Worm (Caenorhabditis elegans) whole organism, young adult: Measurements from ENCODE around the gene hpl-2.
A peak's percentile ranks its signal among the peaks of the same experiment; 100 is the strongest.

Experiments used
- B0035.1 ChIP-seq: sonication (generic microtip); optimal IDR thresholded peaks from 2 replicates; lab custom pipeline; 2016; ENCODE audit warnings: missing genetic modification characterization, mild to moderate bottlenecking, missing compliant biosample characterization, missing genotype, missing genetic modification reagents
- B0261.1 ChIP-seq: sonication (generic microtip); optimal IDR thresholded peaks from 2 replicates; lab custom pipeline; 2016; ENCODE audit warnings: mild to moderate bottlenecking, missing genetic modification characterization, moderate library complexity, missing compliant biosample characterization
- B0336.3 ChIP-seq: fragments of 200-800 bp; sonication (Bioruptor generic); IDR thresholded peaks from 2 replicates; pipeline ENCODE4 v1.3.6; 2022; ENCODE audit warnings: missing genetic modification characterization, missing compliant biosample characterization
- D2030.7 ChIP-seq: fragments of 200-800 bp; sonication (Bioruptor generic); IDR thresholded peaks from 2 replicates; pipeline ENCODE4 v1.3.6; 2022; ENCODE audit warnings: missing genetic modification reagents, missing genetic modification characterization, missing compliant biosample characterization
- F10E7.11 ChIP-seq: sonication (generic microtip); optimal IDR thresholded peaks from 2 replicates; lab custom pipeline; 2017; ENCODE audit warnings: mild to moderate bottlenecking, missing genetic modification characterization, moderate library complexity, missing compliant biosample characterization
- F23B12.7 ChIP-seq: sonication (generic microtip); optimal IDR thresholded peaks from 2 replicates; lab custom pipeline; 2017; ENCODE audit warnings: missing genetic modification characterization, mild to moderate bottlenecking, missing compliant biosample characterization, antibody characterized with exemption, moderate library complexity; ENCODE audit not compliant: insufficient read depth
- F33H1.4 ChIP-seq: fragments of 200-800 bp; sonication (Bioruptor generic); IDR thresholded peaks from 2 replicates; pipeline ENCODE4 v1.3.6; 2022; ENCODE audit warnings: missing genetic modification reagents, missing genetic modification characterization, missing compliant biosample characterization
- F55B11.4 ChIP-seq: sonication (generic microtip); optimal IDR thresholded peaks from 2 replicates; lab custom pipeline; 2016; ENCODE audit warnings: missing compliant biosample characterization, missing genetic modification characterization, borderline replicate concordance; ENCODE audit not compliant: insufficient read depth
- T07F8.4 ChIP-seq: sonication (generic microtip); optimal IDR thresholded peaks from 2 replicates; lab custom pipeline; 2016; ENCODE audit warnings: mild to moderate bottlenecking, missing genetic modification characterization, moderate library complexity, missing compliant biosample characterization
- Y53G8AR.9 ChIP-seq: fragments of 200-800 bp; sonication (Bioruptor generic); conservative IDR thresholded peaks from 2 replicates; pipeline ENCODE4 v1.3.6; 2022; ENCODE audit warnings: missing genetic modification reagents, missing genetic modification characterization, missing compliant biosample characterization
- Y56A3A.18 ChIP-seq: fragments of 200-800 bp; sonication (Bioruptor generic); IDR thresholded peaks from 2 replicates; pipeline ENCODE4 v1.3.6; 2022; ENCODE audit warnings: missing genetic modification reagents, missing genetic modification characterization, missing compliant biosample characterization
- Y67H2A.10 ChIP-seq: fragments of 200-800 bp; sonication (Bioruptor generic); conservative IDR thresholded peaks from 2 replicates; pipeline ENCODE4 v1.3.6; 2022; ENCODE audit warnings: missing genetic modification reagents, missing genetic modification characterization, missing compliant biosample characterization
- ZK185.1 ChIP-seq: sonication (generic microtip); optimal IDR thresholded peaks from 2 replicates; lab custom pipeline; 2016; ENCODE audit warnings: mild to moderate bottlenecking, missing genetic modification characterization, missing compliant biosample characterization; ENCODE audit not compliant: poor library complexity, severe bottlenecking
- akir-1 ChIP-seq: fragments of 200-800 bp; sonication (Bioruptor generic); optimal IDR thresholded peaks from 2 replicates; lab custom pipeline; 2018; ENCODE audit warnings: mild to moderate bottlenecking, missing genetic modification characterization, moderate library complexity, missing compliant biosample characterization
- ama-1 ChIP-seq, 3 experiments: fragments of 150-350 bp in 1 of 3; sonication (generic microtip) in 2 of 3; optimal IDR thresholded peaks; 2 replicates each; lab custom pipeline; 2014 to 2018; ENCODE audit warnings: missing biosample characterization in 2 of 3, missing genetic modification characterization in 2 of 3, missing genetic modification reagents in 2 of 3
- attf-5 ChIP-seq: fragments of 200-800 bp; sonication (Bioruptor generic); optimal IDR thresholded peaks from 2 replicates; lab custom pipeline; 2018; ENCODE audit warnings: mild to moderate bottlenecking, missing genetic modification characterization, missing compliant biosample characterization
- bed-1 ChIP-seq: fragments of 200-800 bp; sonication (Bioruptor generic); IDR thresholded peaks from 2 replicates; pipeline ENCODE4 v1.3.6; 2022; ENCODE audit warnings: missing genetic modification reagents, missing genetic modification characterization, missing compliant biosample characterization
- bed-2 ChIP-seq: fragments of 200-800 bp; sonication (Bioruptor generic); IDR thresholded peaks from 2 replicates; pipeline ENCODE4 v1.3.6; 2022; ENCODE audit warnings: missing genetic modification reagents, missing genetic modification characterization, missing compliant biosample characterization
- cebp-1 ChIP-seq, 2 experiments: fragments of 200-800 bp in 1 of 2; sonication (Bioruptor generic) in 1 of 2; sonication (generic microtip) in 1 of 2; IDR thresholded peaks in 1 of 2; optimal IDR thresholded peaks in 1 of 2; 2 replicates each; pipeline versions ENCODE4 v1.3.6 to Lab custom; 2017 to 2022; ENCODE audit warnings: missing compliant biosample characterization in 2 of 2, missing genetic modification characterization in 2 of 2, mild to moderate bottlenecking in 1 of 2, missing genetic modification reagents in 1 of 2, moderate library complexity in 1 of 2
- cebp-2 ChIP-seq: fragments of 200-800 bp; sonication (Bioruptor generic); IDR thresholded peaks from 2 replicates; pipeline ENCODE4 v1.3.6; 2022; ENCODE audit warnings: missing genetic modification characterization, missing compliant biosample characterization
- ceh-27 ChIP-seq: fragments of 200-800 bp; sonication (Bioruptor generic); optimal IDR thresholded peaks from 2 replicates; lab custom pipeline; 2018; ENCODE audit warnings: mild to moderate bottlenecking, missing genetic modification characterization, moderate library complexity, missing compliant biosample characterization
- ceh-58 ChIP-seq: fragments of 200-800 bp; sonication (Bioruptor generic); IDR thresholded peaks from 2 replicates; pipeline ENCODE4 v1.3.6; 2022; ENCODE audit warnings: missing genetic modification characterization, missing compliant biosample characterization
- dpff-1 ChIP-seq: sonication (generic microtip); optimal IDR thresholded peaks from 2 replicates; lab custom pipeline; 2017; ENCODE audit warnings: mild to moderate bottlenecking, missing genetic modification characterization, missing compliant biosample characterization
- egrh-3 ChIP-seq: fragments of 200-800 bp; sonication (Bioruptor generic); IDR thresholded peaks from 2 replicates; pipeline ENCODE4 v1.3.6; 2022; ENCODE audit warnings: missing genetic modification reagents, missing genetic modification characterization, missing compliant biosample characterization
- ekl-4 ChIP-seq: fragments of 200-800 bp; sonication (Bioruptor generic); IDR thresholded peaks from 2 replicates; pipeline ENCODE4 v1.3.6; 2022; ENCODE audit warnings: missing genetic modification reagents, missing genetic modification characterization, missing compliant biosample characterization
- gei-17 ChIP-seq: fragments of 200-800 bp; sonication (Bioruptor generic); optimal IDR thresholded peaks from 2 replicates; lab custom pipeline; 2018; ENCODE audit warnings: mild to moderate bottlenecking, missing genetic modification characterization, missing compliant biosample characterization
- hmg-20 ChIP-seq: fragments of 200-800 bp; sonication (Bioruptor generic); IDR thresholded peaks from 2 replicates; pipeline ENCODE4 v1.3.6; 2022; ENCODE audit warnings: missing genetic modification reagents, missing genetic modification characterization, missing compliant biosample characterization
- lag-1 ChIP-seq: fragments of 200-800 bp; sonication (Bioruptor generic); IDR thresholded peaks from 2 replicates; pipeline ENCODE4 v1.3.6; 2022; ENCODE audit warnings: missing genetic modification reagents, missing genetic modification characterization, missing compliant biosample characterization
- lin-35 ChIP-seq, 3 experiments: fragments of 150-350 bp in 2 of 3; sonication (generic microtip) in 1 of 3; optimal IDR thresholded peaks; 2 replicates each; lab custom pipeline; 2014 to 2018; ENCODE audit warnings: missing biosample characterization in 3 of 3, missing genetic modification characterization in 3 of 3, missing genetic modification reagents in 3 of 3
- madf-3 ChIP-seq: fragments of 200-800 bp; sonication (Bioruptor generic); IDR thresholded peaks from 2 replicates; pipeline ENCODE4 v1.3.6; 2022; ENCODE audit warnings: missing genetic modification reagents, missing genetic modification characterization, missing compliant biosample characterization
- madf-8 ChIP-seq: fragments of 200-800 bp; sonication (Bioruptor generic); conservative IDR thresholded peaks from 2 replicates; pipeline ENCODE4 v1.3.6; 2022; ENCODE audit warnings: missing genetic modification reagents, missing genetic modification characterization, missing compliant biosample characterization
- mes-4 ChIP-seq: sonication (generic microtip); optimal IDR thresholded peaks from 2 replicates; lab custom pipeline; 2016; ENCODE audit warnings: missing genotype, missing genetic modification characterization, missing compliant biosample characterization
- nfya-1 ChIP-seq: sonication (generic microtip); optimal IDR thresholded peaks from 2 replicates; lab custom pipeline; 2017; ENCODE audit warnings: antibody characterized with exemption, missing compliant biosample characterization, missing genetic modification characterization, borderline replicate concordance; ENCODE audit not compliant: insufficient read depth
- nfyb-1 ChIP-seq: fragments of 200-800 bp; sonication (Bioruptor generic); IDR thresholded peaks from 2 replicates; pipeline ENCODE4 v1.3.6; 2022; ENCODE audit warnings: missing genetic modification reagents, missing genetic modification characterization, missing compliant biosample characterization
- nhr-120 ChIP-seq: fragments of 200-800 bp; sonication (Bioruptor generic); IDR thresholded peaks from 2 replicates; pipeline ENCODE4 v1.3.6; 2022; ENCODE audit warnings: missing genetic modification characterization, missing compliant biosample characterization
- nhr-27 ChIP-seq: fragments of 200-800 bp; sonication (Bioruptor generic); optimal IDR thresholded peaks from 2 replicates; lab custom pipeline; 2018; ENCODE audit warnings: mild to moderate bottlenecking, missing genetic modification characterization, moderate library complexity, missing compliant biosample characterization
- nhr-90 ChIP-seq: sonication (generic microtip); optimal IDR thresholded peaks from 2 replicates; lab custom pipeline; 2016; ENCODE audit warnings: missing genotype, mild to moderate bottlenecking, missing genetic modification characterization, missing compliant biosample characterization
- snpc-1.3 ChIP-seq: sonication (generic microtip); optimal IDR thresholded peaks from 2 replicates; lab custom pipeline; 2017; ENCODE audit warnings: missing genetic modification characterization, mild to moderate bottlenecking, missing compliant biosample characterization, antibody characterized with exemption, moderate library complexity, missing genotype, missing genetic modification reagents; ENCODE audit not compliant: insufficient read depth
- snpc-4 ChIP-seq, 5 experiments: fragments of 150-350 bp in 1 of 5; sonication (generic microtip) in 4 of 5; optimal IDR thresholded peaks; 2 replicates each; lab custom pipeline; 2014 to 2018; ENCODE audit warnings: missing genetic modification characterization in 5 of 5, missing biosample characterization in 3 of 5, antibody characterized with exemption in 2 of 5, mild to moderate bottlenecking in 2 of 5, missing compliant biosample characterization in 2 of 5, missing genotype in 2 of 5, moderate library complexity in 2 of 5, missing genetic modification reagents in 1 of 5
- tbp1 ChIP-seq: fragments of 200-800 bp; sonication (Bioruptor generic); optimal IDR thresholded peaks from 2 replicates; lab custom pipeline; 2018; ENCODE audit warnings: mild to moderate bottlenecking, missing genetic modification characterization, missing compliant biosample characterization
- zfh-2 ChIP-seq: fragments of 200-800 bp; sonication (Bioruptor generic); conservative IDR thresholded peaks from 2 replicates; pipeline ENCODE4 v1.3.6; 2022; ENCODE audit warnings: missing genetic modification reagents, missing genetic modification characterization, missing compliant biosample characterization
- zim-3 ChIP-seq: sonication (generic microtip); optimal IDR thresholded peaks from 2 replicates; lab custom pipeline; 2017; ENCODE audit warnings: mild to moderate bottlenecking, missing genetic modification characterization, moderate library complexity, missing compliant biosample characterization
- ztf-28 ChIP-seq: fragments of 200-800 bp; sonication (Bioruptor generic); IDR thresholded peaks from 2 replicates; pipeline ENCODE4 v1.3.6; 2022; ENCODE audit warnings: missing genetic modification reagents, missing genetic modification characterization, missing compliant biosample characterization

hpl-2 gene

ce11 chrIII:10746406-10746807, 8.9 kb downstream of the hpl-2 start (continued):
- peak; percentile 77 for TF ChIP-seq D2030.7 (GFP tag; lab: Robert Waterston, UW)
- TF ChIP-seq, all 124 proteins: peak for 75

ce11 chrIII:10742382-10742860, 12.9 kb downstream of the hpl-2 start, which contains the start of the genes tbb-1 and rib-2:
Gene tbb-1, minus strand, starts transcription at chrIII:10742432.
Gene rib-2, plus strand, starts transcription at chrIII:10742810.
- TF ChIP-seq bed-2 (GFP tag; lab: Robert Waterston, UW) (peak; percentile 76), ztf-28 (peak; percentile 93), F55B11.4 (tag; lab: Kevin White, UChicago) (no peak), cebp-2 (no peak), hmg-20 (peak; percentile 57; the same call in 1 of the 2 replicates), B0261.1 (no peak), attf-5 (GFP tag; lab: Kevin White, UChicago) (peak; percentile 99), F23B12.7 (tag; lab: Kevin White, UChicago) (peak; percentile 93), tbp1 (GFP tag; lab: Kevin White, UChicago) (peak; percentile 76), T07F8.4 (tag; lab: Kevin White, UChicago) (no peak), madf-8 (GFP tag; lab: Robert Waterston, UW) (peak; percentile 99), F33H1.4 (GFP tag; lab: Robert Waterston, UW) (peak; percentile 91), mes-4 (tag; lab: Kevin White, UChicago) (no peak), ZK185.1 (tag; lab: Kevin White, UChicago) (no peak), nfya-1 (tag; lab: Kevin White, UChicago) (no peak), egrh-3 (GFP tag; lab: Robert Waterston, UW) (peak; percentile 46; the same call in 1 of the 2 replicates), zfh-2 (peak; percentile 44; the same call in 1 of the 2 replicates), ceh-27 (GFP tag; lab: Kevin White, UChicago) (peak; percentile 69), bed-1 (GFP tag; lab: Robert Waterston, UW) (no peak), gei-17 (no peak), ekl-4 (GFP tag; lab: Robert Waterston, UW) (peak; percentile 96), nhr-90 (peak; percentile 82), Y53G8AR.9 (GFP tag; lab: Robert Waterston, UW) (peak; percentile 98), D2030.7 (GFP tag; lab: Robert Waterston, UW) (peak; percentile 99), lin-35 (GFP tag; optimal IDR thresholded peaks at IDR 0.05; lab: Kevin White, UChicago) (peak; percentile 15 to 88 (median 87)), Y56A3A.18 (GFP tag; lab: Robert Waterston, UW) (no peak), B0035.1 (peak; percentile 17), B0336.3 (peak; percentile 98), Y67H2A.10 (GFP tag; lab: Robert Waterston, UW) (peak; percentile 94), lag-1 (no peak), zim-3 (no peak), nfyb-1 (GFP tag; lab: Robert Waterston, UW) (peak; percentile 91), nhr-120 (GFP tag; lab: Robert Waterston, UW) (no peak), nhr-27 (no peak), snpc-4 (GFP tag; optimal IDR thresholded peaks at IDR 0.05; lab: Kevin White, UChicago) (peak; percentile 36), snpc-4 (tag; optimal IDR thresholded peaks at IDR 0.05; lab: Kevin White, UChicago) (peak; percentile 62 to 86 (median 79)), madf-3 (peak; percentile 97), ceh-58 (GFP tag; lab: Robert Waterston, UW) (no peak), F10E7.11 (no peak), cebp-1 (GFP tag; IDR thresholded peaks at IDR 0.05; lab: Robert Waterston, UW) (peak; percentile 85), cebp-1 (tag; optimal IDR thresholded peaks at IDR 0.05; lab: Kevin White, UChicago) (peak; percentile 93), snpc-1.3 (peak; percentile 68), dpff-1 (no peak), akir-1 (no peak), ama-1 (optimal IDR thresholded peaks at IDR 0.05; lab: Kevin White, UChicago) (no peak), ama-1 (GFP tag; optimal IDR thresholded peaks at IDR 0.05; lab: Kevin White, UChicago) (no peak)
